Worm (Caenorhabditis elegans): Measurements from ENCODE around the gene phyh-1.

The phyh-1 gene

ce11 chrIV:17237029-17237428 is 22.2 kb downstream of the phyh-1 start:
- TF ChIP-seq fos-1 (tag; optimal IDR thresholded peaks at IDR 0.05) = no peak
- TF ChIP-seq fkh-10 (GFP tag; optimal IDR thresholded peaks at IDR 0.05) = peak; percentile 41

- no peak for TF ChIP-seq skn-1 (tag; optimal IDR thresholded peaks at IDR 0.05)
- TF ChIP-seq elt-2 (tag; optimal IDR thresholded peaks at IDR 0.05) = no peak
- TF ChIP-seq zag-1 (tag; optimal IDR thresholded peaks at IDR 0.05) = no peak
- no peak for TF ChIP-seq egl-5 (tag; optimal IDR thresholded peaks at IDR 0.05)
- TF ChIP-seq pha-4 (tag; optimal IDR thresholded peaks at IDR 0.05) = no peak
- TF ChIP-seq fos-1 (tag; optimal IDR thresholded peaks at IDR 0.05) = no peak
- peak; percentile 87 for TF ChIP-seq fkh-10 (GFP tag; optimal IDR thresholded peaks at IDR 0.05)
Measured at ce11 chrIV:17233494-17233893, 25.7 kb downstream of the phyh-1 start.

DNA sequence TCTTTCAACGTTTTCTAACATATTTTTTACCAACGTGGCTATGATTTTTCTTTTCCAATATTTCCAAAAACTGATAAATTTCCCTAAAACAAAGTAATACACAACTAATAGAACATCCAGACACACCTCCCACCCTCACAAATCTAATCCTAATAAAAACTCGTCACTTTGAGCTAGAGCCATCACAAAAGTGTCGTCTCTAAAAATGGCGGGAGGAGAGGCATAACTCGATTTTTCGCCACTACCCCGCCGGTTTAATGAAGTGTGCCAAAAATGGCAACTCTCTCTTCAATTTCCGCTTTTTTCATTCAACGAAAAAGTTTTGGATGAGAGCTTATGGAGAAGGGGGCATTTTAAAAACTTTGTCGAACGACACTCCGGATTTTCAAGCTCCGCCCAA is 26.3 kb downstream of the phyh-1 start:
- TF ChIP-seq elt-2 (tag; optimal IDR thresholded peaks at IDR 0.05) = no peak
- TF ChIP-seq egl-5 (tag; optimal IDR thresholded peaks at IDR 0.05) = no peak
- no peak for TF ChIP-seq fkh-10 (GFP tag; optimal IDR thresholded peaks at IDR 0.05)
- TF ChIP-seq nhr-28 (tag; optimal IDR thresholded peaks at IDR 0.05) = no peak
- TF ChIP-seq nfya-1 (tag; optimal IDR thresholded peaks at IDR 0.05; ENCODE audit: insufficient read depth) = no peak
- TF ChIP-seq snpc-4 (tag; optimal IDR thresholded peaks at IDR 0.05) = no peak
- no peak for TF ChIP-seq elt-1 (tag; optimal IDR thresholded peaks at IDR 0.05)
- no peak for TF ChIP-seq fkh-2 (tag; optimal IDR thresholded peaks at IDR 0.05)
- TF ChIP-seq aly-2 (tag; optimal IDR thresholded peaks at IDR 0.05) = no peak
- TF ChIP-seq daf-12 (tag; optimal IDR thresholded peaks at IDR 0.05) = no peak
- no peak for TF ChIP-seq nhr-67 (tag; optimal IDR thresholded peaks at IDR 0.05)

DNA sequence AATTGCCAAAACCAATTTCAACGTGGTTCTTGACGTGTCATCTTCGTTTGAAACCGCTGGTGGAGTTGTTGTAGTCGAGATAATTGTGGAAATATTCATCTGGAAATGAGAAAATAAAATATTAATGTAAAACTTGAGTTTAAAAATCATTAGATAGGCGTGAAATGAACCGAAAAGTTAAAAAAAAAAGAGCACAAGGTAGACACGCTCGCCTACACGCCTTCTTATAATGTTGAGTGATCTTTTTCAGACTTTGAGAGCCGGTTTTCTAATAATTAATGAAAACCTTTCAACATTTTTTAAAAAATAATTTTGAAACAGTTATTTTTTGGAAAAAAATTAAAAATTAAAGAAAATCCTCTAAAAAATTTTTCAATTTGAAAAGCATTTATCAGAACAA is 28.3 kb downstream of the phyh-1 start, which contains the start of gene npr-32:
Gene npr-32 (minus strand): TSS at position 101 of the 400 bp plus-strand sequence.
- TF ChIP-seq unc-39 (tag; optimal IDR thresholded peaks at IDR 0.05) (no peak), ceh-82 (tag; optimal IDR thresholded peaks at IDR 0.05) (no peak), zag-1 (tag; optimal IDR thresholded peaks at IDR 0.05) (no peak), nhr-76 (tag; optimal IDR thresholded peaks at IDR 0.05) (no peak), ztf-4 (tag; optimal IDR thresholded peaks at IDR 0.05) (no peak), sea-2 (GFP tag; optimal IDR thresholded peaks at IDR 0.05) (no peak), nhr-23 (tag; optimal IDR thresholded peaks at IDR 0.05) (no peak), fkh-2 (tag; optimal IDR thresholded peaks at IDR 0.05) (no peak), pqm-1 (tag; optimal IDR thresholded peaks at IDR 0.05) (no peak), jun-1 (tag; optimal IDR thresholded peaks at IDR 0.05) (no peak), mml-1 (tag; optimal IDR thresholded peaks at IDR 0.05) (no peak)

- TF ChIP-seq egl-5 (tag; optimal IDR thresholded peaks at IDR 0.05) (no peak), nhr-25 (tag; optimal IDR thresholded peaks at IDR 0.05) (no peak), nhr-77 (tag; optimal IDR thresholded peaks at IDR 0.05) (no peak), elt-3 (tag; optimal IDR thresholded peaks at IDR 0.05) (no peak), snpc-4 (tag; optimal IDR thresholded peaks at IDR 0.05) (no peak)
Measured at ce11 chrIV:17223474-17223873, 35.7 kb downstream of the phyh-1 start, which contains the start of gene Y116A8B.4. Y116A8B.4 (plus strand) TSS chrIV:17223774.

DNA sequence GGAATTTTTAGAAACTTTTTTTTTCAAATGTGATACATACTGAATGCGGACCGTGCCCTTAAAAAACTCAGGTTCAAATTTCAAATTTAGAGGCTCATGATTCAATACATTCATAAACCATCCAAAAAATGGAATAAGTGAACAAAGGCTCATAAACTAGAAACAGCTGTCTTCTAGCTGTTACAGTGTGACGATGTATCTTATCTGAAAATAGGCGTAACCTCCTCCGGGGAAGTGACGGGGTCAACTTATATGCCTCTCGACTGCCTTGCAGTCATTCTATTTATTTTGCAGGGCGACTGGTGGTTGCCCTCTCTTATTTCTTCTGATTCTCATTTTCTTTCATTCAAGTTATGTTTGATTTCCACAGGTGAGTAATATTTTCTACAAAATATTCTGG is 43.2 kb downstream of the phyh-1 start, which contains the start of gene Y116A8B.1:
Gene Y116A8B.1 (plus strand): TSS at position 301 of the 400 bp plus-strand sequence.
- TF ChIP-seq nhr-77 (tag; optimal IDR thresholded peaks at IDR 0.05) (no peak), ceh-82 (tag; optimal IDR thresholded peaks at IDR 0.05) (no peak), elt-1 (tag; optimal IDR thresholded peaks at IDR 0.05) (no peak), ceh-28 (tag; optimal IDR thresholded peaks at IDR 0.05) (no peak), egl-5 (tag; optimal IDR thresholded peaks at IDR 0.05) (no peak), daf-12 (tag; optimal IDR thresholded peaks at IDR 0.05) (no peak), mdl-1 (tag; optimal IDR thresholded peaks at IDR 0.05) (no peak), unc-39 (tag; optimal IDR thresholded peaks at IDR 0.05) (no peak), snpc-4 (tag; optimal IDR thresholded peaks at IDR 0.05) (no peak)

ce11 chrIV:17215070-17215469 is 44.1 kb downstream of the phyh-1 start:
- TF ChIP-seq hmg-11 (tag; optimal IDR thresholded peaks at IDR 0.05) (peak; percentile 64), aly-2 (tag; optimal IDR thresholded peaks at IDR 0.05) (no peak), ceh-9 (tag; optimal IDR thresholded peaks at IDR 0.05) (no peak), pqm-1 (tag; optimal IDR thresholded peaks at IDR 0.05) (no peak), nfya-1 (tag; optimal IDR thresholded peaks at IDR 0.05; ENCODE audit: insufficient read depth) (peak; percentile 50), ztf-4 (tag; optimal IDR thresholded peaks at IDR 0.05) (no peak), fkh-10 (GFP tag; optimal IDR thresholded peaks at IDR 0.05) (no peak), ceh-82 (tag; optimal IDR thresholded peaks at IDR 0.05) (no peak), elt-2 (tag; optimal IDR thresholded peaks at IDR 0.05) (no peak), nhr-23 (tag; optimal IDR thresholded peaks at IDR 0.05) (no peak)
